Fruit fly (Drosophila melanogaster) whole organism, wandering third instar larva: ENCODE data around the gene CG10211.
A peak's percentile ranks its signal among the peaks of the same experiment; 100 is the strongest.

Experiments
- br ChIP-seq: fragments of 200-800 bp; sonication (Bioruptor generic); optimal IDR thresholded peaks from 2 replicates; lab custom pipeline; 2016; ENCODE audit warnings: missing biosample characterization, missing genetic modification characterization
- dmrt93B ChIP-seq: fragments of 200-800 bp; sonication (Bioruptor generic); optimal IDR thresholded peaks from 2 replicates; lab custom pipeline; 2018; ENCODE audit warnings: missing biosample characterization, mild to moderate bottlenecking, missing genetic modification characterization
- lola ChIP-seq: fragments of >200 bp; optimal IDR thresholded peaks from 2 replicates; lab custom pipeline; 2017; ENCODE audit warnings: missing biosample characterization, missing genetic modification characterization

DNA sequence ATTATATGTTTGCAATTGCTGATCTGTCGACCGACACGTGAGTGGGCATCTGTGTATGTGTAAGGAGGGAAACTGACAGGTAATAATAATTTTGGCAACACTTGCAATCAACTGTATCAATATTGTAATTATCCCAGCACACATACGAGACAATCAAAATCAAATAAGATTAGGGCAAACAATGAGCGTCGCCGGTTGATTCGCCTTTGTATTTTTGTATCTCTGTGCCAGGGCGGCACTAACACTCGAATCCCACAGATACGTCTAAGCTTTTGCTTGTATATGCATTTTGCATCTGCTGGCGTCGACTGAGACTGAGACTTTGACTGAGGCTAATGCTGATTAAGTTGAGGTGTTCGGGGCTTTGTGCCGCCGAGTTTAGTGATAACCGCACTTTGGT, 8.1 kb upstream of the CG10211 start, which contains the start of gene Ugt301D1:
- TF ChIP-seq br (GFP tag; lab: Kevin White, UChicago): peak; percentile 41
- TF ChIP-seq lola (GFP tag; lab: Kevin White, UChicago): no peak
- TF ChIP-seq dmrt93B (GFP tag; lab: Kevin White, UChicago): no peak
